Worm (Caenorhabditis elegans) whole organism, L4 larva: ENCODE results near the gene taap-1.
A peak's percentile ranks its signal among the peaks of the same experiment; 100 is the strongest.

Source experiments
- D1046.2 ChIP-seq: fragments of 200-800 bp; sonication (Bioruptor generic); IDR thresholded peaks from 2 replicates; pipeline ENCODE4 v1.3.6; 2022; ENCODE audit warnings: missing genetic modification characterization, missing compliant biosample characterization
- F44E2.7 ChIP-seq: fragments of 200-800 bp; sonication (Bioruptor generic); IDR thresholded peaks from 2 replicates; pipeline ENCODE4 v2.1.2; 2022; ENCODE audit warnings: missing genetic modification characterization, missing compliant biosample characterization
- aha-1 ChIP-seq: fragments of 150-350 bp; peaks from one replicate; lab custom pipeline; 2014; ENCODE audit warnings: missing biosample characterization, missing genetic modification characterization
- aly-2 ChIP-seq: sonication (generic microtip); optimal IDR thresholded peaks from 2 replicates; lab custom pipeline; 2018; ENCODE audit warnings: missing biosample characterization, missing genetic modification characterization
- ama-1 ChIP-seq: fragments of 150-350 bp; optimal IDR thresholded peaks from 2 replicates; lab custom pipeline; 2014; ENCODE audit warnings: inconsistent platforms, mixed read lengths
- attf-4 ChIP-seq: sonication (generic microtip); optimal IDR thresholded peaks from 3 replicates; lab custom pipeline; 2017; ENCODE audit warnings: missing biosample characterization, missing genetic modification characterization
- ceh-20 ChIP-seq: fragments of 200-800 bp; sonication (Bioruptor generic); IDR thresholded peaks from 2 replicates; pipeline ENCODE4 v1.3.6; 2022; ENCODE audit warnings: missing genetic modification reagents, missing genetic modification characterization, missing compliant biosample characterization
- ceh-32 ChIP-seq: sonication (generic microtip); optimal IDR thresholded peaks from 2 replicates; lab custom pipeline; 2016; ENCODE audit warnings: mild to moderate bottlenecking, missing genetic modification characterization, missing compliant biosample characterization; ENCODE audit not compliant: poor library complexity
- ces-1 ChIP-seq: fragments of 150-350 bp; sonication (generic microtip); optimal IDR thresholded peaks from 4 replicates; lab custom pipeline; 2014; ENCODE audit warnings: missing biosample characterization, missing genetic modification reagents, missing genetic modification characterization
- daf-16 ChIP-seq, 3 experiments: sonication (generic microtip); optimal IDR thresholded peaks; 2 replicates each; lab custom pipeline; 2016 to 2017; ENCODE audit warnings: missing genetic modification characterization in 3 of 3, missing genetic modification reagents in 3 of 3, mild to moderate bottlenecking in 2 of 3, missing compliant biosample characterization in 2 of 3, missing biosample characterization in 1 of 3, moderate library complexity in 1 of 3
- dmd-6 ChIP-seq: fragments of 200-800 bp; sonication (Bioruptor generic); IDR thresholded peaks from 2 replicates; pipeline ENCODE4 v1.3.6; 2022; ENCODE audit warnings: missing genetic modification reagents, missing genetic modification characterization, missing compliant biosample characterization
- dmd-9 ChIP-seq: fragments of 200-800 bp; sonication (Bioruptor generic); IDR thresholded peaks from 2 replicates; pipeline ENCODE4 v1.3.6; 2022; ENCODE audit warnings: missing genetic modification reagents, missing genetic modification characterization, missing compliant biosample characterization
- dpl-1 ChIP-seq: fragments of 150-350 bp; optimal IDR thresholded peaks from 2 replicates; lab custom pipeline; 2014; ENCODE audit warnings: missing biosample characterization, missing genetic modification reagents, missing genetic modification characterization
- duxl-1 ChIP-seq: sonication (generic microtip); optimal IDR thresholded peaks from 2 replicates; lab custom pipeline; 2016; ENCODE audit warnings: mild to moderate bottlenecking, missing genetic modification characterization, moderate library complexity, missing compliant biosample characterization; ENCODE audit not compliant: poor library complexity
- dve-1 ChIP-seq: sonication (generic microtip); optimal IDR thresholded peaks from 2 replicates; lab custom pipeline; 2017; ENCODE audit warnings: antibody characterized with exemption, mild to moderate bottlenecking, missing genetic modification characterization, missing compliant biosample characterization; ENCODE audit not compliant: insufficient read depth
- egl-43 ChIP-seq: fragments of 200-800 bp; sonication (Bioruptor generic); IDR thresholded peaks from 2 replicates; pipeline ENCODE4 v1.3.6; 2022; ENCODE audit warnings: missing genetic modification reagents, missing genetic modification characterization, missing compliant biosample characterization
- hif-1 ChIP-seq, 2 experiments: sonication (generic microtip); optimal IDR thresholded peaks; 2 replicates each; lab custom pipeline; 2016 to 2017; ENCODE audit warnings: missing compliant biosample characterization in 2 of 2, missing genetic modification characterization in 2 of 2, missing genetic modification reagents in 2 of 2, missing genotype in 2 of 2, mild to moderate bottlenecking in 1 of 2
- hlh-11 ChIP-seq: fragments of 200-800 bp; sonication (Bioruptor generic); optimal IDR thresholded peaks from 2 replicates; lab custom pipeline; 2018; ENCODE audit warnings: mild to moderate bottlenecking, missing genetic modification characterization, missing compliant biosample characterization
- hlh-30 ChIP-seq: sonication (generic microtip); optimal IDR thresholded peaks from 2 replicates; lab custom pipeline; 2017; ENCODE audit warnings: antibody characterized with exemption, mild to moderate bottlenecking, missing genetic modification characterization, missing compliant biosample characterization; ENCODE audit not compliant: insufficient read depth
- hmg-1.1 ChIP-seq: fragments of 200-800 bp; sonication (Bioruptor generic); IDR thresholded peaks from 2 replicates; pipeline ENCODE4 v1.3.6; 2022; ENCODE audit warnings: missing genetic modification reagents, missing genetic modification characterization, missing compliant biosample characterization
- lin-29 ChIP-seq: fragments of 200-800 bp; sonication (Bioruptor generic); IDR thresholded peaks from 2 replicates; pipeline ENCODE4 v1.3.6; 2022; ENCODE audit warnings: missing genetic modification reagents, missing genetic modification characterization, missing compliant biosample characterization
- lin-38 ChIP-seq: fragments of 200-800 bp; sonication (Bioruptor generic); IDR thresholded peaks from 2 replicates; pipeline ENCODE4 v1.3.6; 2022; ENCODE audit warnings: missing genetic modification reagents, missing genetic modification characterization, missing compliant biosample characterization
- lsy-2 ChIP-seq, 2 experiments: fragments of 150-350 bp in 1 of 2; sonication (generic microtip) in 1 of 2; optimal IDR thresholded peaks; 2 replicates each; lab custom pipeline; 2014 to 2017; ENCODE audit warnings: missing biosample characterization in 2 of 2, missing genetic modification characterization in 2 of 2
- mdt-29 ChIP-seq: fragments of 200-800 bp; sonication (Bioruptor generic); IDR thresholded peaks from 2 replicates; pipeline ENCODE4 v1.3.6; 2022; ENCODE audit warnings: missing genetic modification reagents, missing genetic modification characterization, missing compliant biosample characterization
- mes-2 ChIP-seq: sonication (generic microtip); optimal IDR thresholded peaks from 2 replicates; lab custom pipeline; 2016; ENCODE audit warnings: missing genotype, mild to moderate bottlenecking, missing genetic modification characterization, missing compliant biosample characterization; ENCODE audit not compliant: poor library complexity, severe bottlenecking
- mxl-3 ChIP-seq: fragments of 200-800 bp; sonication (Bioruptor generic); optimal IDR thresholded peaks from 2 replicates; lab custom pipeline; 2018; ENCODE audit warnings: mild to moderate bottlenecking, missing genetic modification characterization, missing compliant biosample characterization
- nhr-11 ChIP-seq: fragments of 150-350 bp; optimal IDR thresholded peaks from 2 replicates; lab custom pipeline; 2014; ENCODE audit warnings: missing biosample characterization, missing genetic modification characterization
- nhr-237 ChIP-seq: sonication (generic microtip); optimal IDR thresholded peaks from 2 replicates; lab custom pipeline; 2017; ENCODE audit warnings: missing biosample characterization, missing genetic modification characterization
- nhr-28 ChIP-seq: fragments of 150-350 bp; optimal IDR thresholded peaks from 2 replicates; lab custom pipeline; 2014; ENCODE audit warnings: missing biosample characterization, missing genetic modification characterization
- snpc-1.2 ChIP-seq: fragments of 200-800 bp; sonication (Bioruptor generic); IDR thresholded peaks from 2 replicates; pipeline ENCODE4 v1.3.6; 2022; ENCODE audit warnings: missing genetic modification reagents, missing genetic modification characterization, missing compliant biosample characterization
- spr-3 ChIP-seq: fragments of 200-800 bp; sonication (Bioruptor generic); optimal IDR thresholded peaks from 2 replicates; lab custom pipeline; 2018; ENCODE audit warnings: mild to moderate bottlenecking, missing genetic modification characterization, missing compliant biosample characterization
- unc-130 ChIP-seq: sonication (generic microtip); optimal IDR thresholded peaks from 2 replicates; lab custom pipeline; 2016; ENCODE audit warnings: missing genetic modification reagents, missing genetic modification characterization, missing compliant biosample characterization
- unc-62 ChIP-seq, 3 experiments: fragments of 150-350 bp in 1 of 3; sonication (generic microtip); optimal IDR thresholded peaks in 2 of 3; peaks in 1 of 3; 1 replicate in 1 of 3; 2 replicates in 2 of 3; lab custom pipeline; 2014 to 2017; ENCODE audit warnings: missing biosample characterization in 3 of 3, missing genetic modification characterization in 3 of 3, missing genetic modification reagents in 3 of 3, missing genotype in 1 of 3
- vab-7 ChIP-seq: fragments of 200-800 bp; sonication (Bioruptor generic); IDR thresholded peaks from 2 replicates; pipeline ENCODE4 v1.3.6; 2022; ENCODE audit warnings: missing genetic modification reagents, missing genetic modification characterization, missing compliant biosample characterization
- zag-1 ChIP-seq: fragments of 150-350 bp; optimal IDR thresholded peaks from 2 replicates; lab custom pipeline; 2014; ENCODE audit warnings: missing biosample characterization, missing genetic modification characterization

taap-1 gene

ce11 chrII:8506759-8507158 lies 23.1 kb upstream of the taap-1 start (continued):
- TF ChIP-seq vab-7 (GFP tag; lab: Robert Waterston, UW) (no peak), spr-3 (GFP tag; lab: Kevin White, UChicago) (no peak), ceh-32 (tag; lab: Kevin White, UChicago) (no peak), nhr-237 (tag; lab: Kevin White, UChicago) (no peak), mxl-3 (no peak), aly-2 (tag; lab: Kevin White, UChicago) (no peak), nhr-28 (tag; lab: Kevin White, UChicago) (peak; percentile 16), F44E2.7 (no peak), egl-43 (GFP tag; lab: Robert Waterston, UW) (no peak), dmd-6 (GFP tag; lab: Robert Waterston, UW) (peak; percentile 56; the same call in 1 of the 2 replicates), daf-16 (GFP tag; optimal IDR thresholded peaks at IDR 0.05; lab: Kevin White, UChicago) (no peak), daf-16 (tag; optimal IDR thresholded peaks at IDR 0.05; lab: Kevin White, UChicago) (peak; percentile 35), ama-1 (lab: Kevin White, UChicago) (no peak), zag-1 (tag; lab: Kevin White, UChicago) (no peak), D1046.2 (GFP tag; lab: Robert Waterston, UW) (no peak), duxl-1 (no peak), mes-2 (no peak), hlh-11 (tag; lab: Kevin White, UChicago) (peak; percentile 2)

DNA sequence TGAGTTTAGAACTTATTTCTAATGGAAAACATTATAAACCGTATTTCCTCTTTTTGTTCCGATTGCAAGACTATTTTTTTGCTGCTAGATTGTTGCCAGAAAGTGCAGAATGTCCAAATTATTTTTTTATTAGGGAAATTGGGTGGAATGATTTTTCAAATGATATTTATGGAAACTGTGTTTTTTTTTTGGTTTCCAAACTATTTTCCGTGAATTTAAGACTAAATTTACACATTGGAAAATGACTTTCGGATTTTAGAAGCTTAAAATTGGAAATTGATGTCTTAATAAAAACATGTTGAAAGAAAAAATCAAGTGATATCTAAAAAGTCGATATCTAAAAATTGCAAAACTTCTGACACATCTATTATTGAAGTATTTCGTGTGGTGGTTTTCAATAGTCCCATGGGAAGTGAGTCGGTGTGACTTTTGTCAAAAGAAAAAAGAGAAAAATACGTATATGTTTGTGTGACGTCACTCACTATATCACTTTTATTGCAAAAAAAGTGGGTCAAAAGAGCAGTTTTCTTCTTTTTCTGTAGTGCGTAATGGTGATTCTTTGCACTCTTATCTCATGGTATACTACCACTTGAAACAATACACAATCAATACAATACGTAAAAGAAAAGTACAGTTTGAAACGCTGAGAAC lies 20.5 kb upstream of the taap-1 start:
- TF ChIP-seq attf-4 (no peak), lsy-2 (tag; optimal IDR thresholded peaks at IDR 0.05; lab: Kevin White, UChicago) (peak in 1 of 2 experiments; percentile 9), ces-1 (GFP tag; lab: Kevin White, UChicago) (no peak), dve-1 (tag; lab: Kevin White, UChicago) (peak; percentile 16), hlh-30 (tag; lab: Kevin White, UChicago) (peak; percentile 51), aha-1 (tag; lab: Kevin White, UChicago) (peak; percentile 78), ceh-20 (GFP tag; lab: Robert Waterston, UW) (0 out of 2 replicates have a peak, but pooled peaks have one; percentile 11), unc-62 (GFP tag; optimal IDR thresholded peaks at IDR 0.05 in 1 of 2; lab: Kevin White, UChicago) (peak in 1 of 2 experiments; percentile 94), unc-62 (tag; optimal IDR thresholded peaks at IDR 0.05; lab: Kevin White, UChicago) (no peak), dpl-1 (no peak), nhr-28 (tag; lab: Kevin White, UChicago) (peak; percentile 43), dmd-9 (GFP tag; lab: Robert Waterston, UW) (no peak)

ce11 chrII:8499021-8499420 lies 15.3 kb upstream of the taap-1 start:
- TF ChIP-seq mdt-29 (GFP tag; lab: Robert Waterston, UW) (no peak), unc-130 (no peak), nhr-11 (tag; lab: Kevin White, UChicago) (peak; percentile 40), unc-62 (GFP tag; optimal IDR thresholded peaks at IDR 0.05 in 1 of 2; lab: Kevin White, UChicago) (peak in 1 of 2 experiments; percentile 72), unc-62 (tag; optimal IDR thresholded peaks at IDR 0.05; lab: Kevin White, UChicago) (no peak), daf-16 (GFP tag; optimal IDR thresholded peaks at IDR 0.05; lab: Kevin White, UChicago) (peak in 1 of 2 experiments; percentile 37), daf-16 (tag; optimal IDR thresholded peaks at IDR 0.05; lab: Kevin White, UChicago) (no peak), hif-1 (tag; optimal IDR thresholded peaks at IDR 0.05; lab: Kevin White, UChicago) (peak in 1 of 2 experiments; percentile 34), snpc-1.2 (GFP tag; lab: Robert Waterston, UW) (no peak), lin-29 (GFP tag; lab: Robert Waterston, UW) (no peak), lin-38 (GFP tag; lab: Robert Waterston, UW) (0 out of 2 replicates have a peak, but pooled peaks have one; percentile 9), hlh-11 (tag; lab: Kevin White, UChicago) (peak; percentile 51), hmg-1.1 (GFP tag; lab: Robert Waterston, UW) (0 out of 2 replicates have a peak, but pooled peaks have one; percentile 32)
